Fruit fly (Drosophila melanogaster) whole organism, embryonic: ENCODE measurements around the gene CG11307.

Experiments
- CG11696 ChIP-seq: fragments of 200-800 bp; sonication (Bioruptor generic); IDR thresholded peaks from 2 replicates; pipeline ENCODE4 v1.3.6; 2022; ENCODE audit warnings: missing biosample characterization, missing genetic modification characterization
- CG15269 ChIP-seq: fragments of 200-800 bp; sonication (Bioruptor generic); optimal IDR thresholded peaks from 2 replicates; lab custom pipeline; 2018; ENCODE audit warnings: missing biosample characterization, mild to moderate bottlenecking, missing genetic modification characterization, moderate library complexity
- CG15479 ChIP-seq: fragments of 200-800 bp; sonication (Bioruptor generic); optimal IDR thresholded peaks from 3 replicates; lab custom pipeline; 2019; ENCODE audit warnings: missing biosample characterization, mild to moderate bottlenecking, missing genetic modification characterization, moderate library complexity
- CG34422 ChIP-seq: fragments of 200-800 bp; sonication (Bioruptor generic); IDR thresholded peaks from 3 replicates; pipeline ENCODE4 v1.3.6; 2022; ENCODE audit warnings: missing biosample characterization, missing genetic modification characterization
- CG5180 ChIP-seq: fragments of 200-800 bp; sonication (Bioruptor generic); optimal IDR thresholded peaks from 3 replicates; lab custom pipeline; 2017; ENCODE audit warnings: missing biosample characterization, missing genetic modification characterization, mild to moderate bottlenecking, moderate library complexity, missing genetic modification reagents
- CG6854 ChIP-seq: fragments of 200-800 bp; sonication (Bioruptor generic); optimal IDR thresholded peaks from 3 replicates; lab custom pipeline; 2017; ENCODE audit warnings: missing biosample characterization, mild to moderate bottlenecking, missing genetic modification characterization
- CG7786 ChIP-seq: fragments of 200-800 bp; sonication (Bioruptor generic); optimal IDR thresholded peaks from 2 replicates; lab custom pipeline; 2016; ENCODE audit warnings: missing biosample characterization, missing genetic modification characterization
- Dad ChIP-seq: fragments of 200-800 bp; sonication (Bioruptor generic); optimal IDR thresholded peaks from 3 replicates; lab custom pipeline; 2016; ENCODE audit warnings: missing biosample characterization, missing genetic modification characterization
- crol ChIP-seq: fragments of 200-800 bp; sonication (Bioruptor generic); IDR thresholded peaks from 2 replicates; pipeline ENCODE4 v1.3.6; 2022; ENCODE audit warnings: missing biosample characterization, missing genetic modification characterization
- onecut ChIP-seq: fragments of 200-800 bp; sonication (Bioruptor generic); IDR thresholded peaks from 2 replicates; pipeline ENCODE4 v1.3.6; 2022; ENCODE audit warnings: missing biosample characterization, missing genetic modification characterization
- psq ChIP-seq: fragments of 200-800 bp; sonication (Bioruptor generic); optimal IDR thresholded peaks from 2 replicates; lab custom pipeline; 2017; ENCODE audit warnings: missing biosample characterization, missing genetic modification characterization
- repo ChIP-seq: fragments of 200-800 bp; sonication (Bioruptor generic); optimal IDR thresholded peaks from 2 replicates; lab custom pipeline; 2016; ENCODE audit warnings: missing biosample characterization, missing genetic modification characterization
- sisA ChIP-seq: fragments of 200-800 bp; sonication (Bioruptor generic); IDR thresholded peaks from 2 replicates; pipeline ENCODE4 v1.3.6; 2022; ENCODE audit warnings: missing biosample characterization, missing genetic modification characterization

dm6 chr3L:21598337-21598736, 19.1 kb upstream of the CG11307 start:
- TF ChIP-seq onecut (GFP tag; lab: Robert Waterston, UW), result no peak
- TF ChIP-seq repo (GFP tag; lab: Kevin White, UChicago), result no peak
- no peak for TF ChIP-seq CG6854 (GFP tag; lab: Kevin White, UChicago)
- no peak for TF ChIP-seq CG7786
- no peak for TF ChIP-seq crol (GFP tag; lab: Robert Waterston, UW)
- TF ChIP-seq Dad, result no peak
- TF ChIP-seq CG5180, result no peak
- no peak for TF ChIP-seq psq (GFP tag; lab: Kevin White, UChicago)
- TF ChIP-seq CG15269 (tag; lab: Kevin White, UChicago), result no peak
- TF ChIP-seq sisA (GFP tag; lab: Robert Waterston, UW), result no peak
- no peak for TF ChIP-seq CG34422 (GFP tag; lab: Robert Waterston, UW)
- no peak for TF ChIP-seq CG15479
- TF ChIP-seq CG11696, result no peak
